Fruit fly (Drosophila melanogaster) S2 (cell line): ENCODE data around the gene rgn.

Source experiments
- CG8478 ChIP-seq: fragments of >200 bp; optimal IDR thresholded peaks from 2 replicates; lab custom pipeline; 2018
- CTCF ChIP-seq, 2 experiments: fragments of >200 bp; optimal IDR thresholded peaks; 2 replicates each; lab custom pipeline; 2018

DNA sequence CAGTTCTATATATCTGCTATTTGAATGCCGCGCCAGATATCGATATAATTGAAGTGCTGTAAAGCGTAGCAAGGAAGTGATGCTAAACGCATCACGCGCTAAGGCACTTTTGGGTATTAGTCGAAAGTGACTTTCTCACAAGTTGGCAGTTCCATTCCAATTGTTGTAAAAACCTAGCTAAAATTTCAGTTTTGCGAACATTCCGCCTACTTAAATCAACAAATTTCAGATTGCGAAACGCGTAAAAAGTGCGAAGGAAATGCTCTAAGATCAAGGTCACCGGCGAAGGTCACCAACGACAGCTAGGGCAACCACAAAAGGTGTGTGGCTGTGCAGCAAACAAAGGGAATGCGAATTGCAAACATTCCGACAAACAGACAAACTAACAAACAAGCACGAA, 63.4 kb downstream of the rgn start, which contains the start of gene Syx7:
- TF ChIP-seq CG8478 (lab: Kevin White, UChicago), result no peak
- TF ChIP-seq CTCF (optimal IDR thresholded peaks at IDR 0.05; lab: Kevin White, UChicago), result no peak
